Worm (Caenorhabditis elegans): ENCODE data around the gene mma-1.
A peak's percentile ranks its signal among the peaks of the same experiment; 100 is the strongest.

mma-1 gene

ce11 chrV:12607113-12607512 lies 11.0 kb upstream of the mma-1 start, which contains the start of gene erg-28:
TSS of gene erg-28 (plus strand) at chrV:12607413.
- TF ChIP-seq nhr-2 (tag; optimal IDR thresholded peaks at IDR 0.05) (no peak), nhr-76 (tag; optimal IDR thresholded peaks at IDR 0.05) (no peak), ztf-11 (tag; optimal IDR thresholded peaks at IDR 0.05) (no peak), drap-1 (GFP tag; optimal IDR thresholded peaks at IDR 0.05) (no peak)

- TF ChIP-seq ham-2 (GFP tag; optimal IDR thresholded peaks at IDR 0.05) (no peak), nhr-2 (tag; optimal IDR thresholded peaks at IDR 0.05) (no peak), cnd-1 (tag; optimal IDR thresholded peaks at IDR 0.05) (no peak), ceh-43 (GFP tag; optimal IDR thresholded peaks at IDR 0.05) (no peak)
Measured at ce11 chrV:12601835-12602234, 5.7 kb upstream of the mma-1 start.

ce11 chrV:12599510-12600242 lies 3.6 kb upstream of the mma-1 start, which contains the start of gene C14C10.5:
TSS of gene C14C10.5 (plus strand) at chrV:12600192.
- TF ChIP-seq mep-1 (tag; optimal IDR thresholded peaks at IDR 0.05): peak; percentile 1
- no peak for TF ChIP-seq nhr-2 (tag; optimal IDR thresholded peaks at IDR 0.05)
- TF ChIP-seq nhr-28 (tag; optimal IDR thresholded peaks at IDR 0.05): no peak
- no peak for TF ChIP-seq mab-5 (tag; optimal IDR thresholded peaks at IDR 0.05)
- no peak for TF ChIP-seq snpc-4 (tag; optimal IDR thresholded peaks at IDR 0.05)

ce11 chrV:12599110-12599509 lies 3.0 kb upstream of the mma-1 start, which contains the start of the genes C14C10.10 and ril-2:
TSS of gene C14C10.10 (minus strand) at chrV:12599128.
TSS of gene ril-2 (minus strand) at chrV:12599157.
- TF ChIP-seq hlh-1 (tag; optimal IDR thresholded peaks at IDR 0.05): no peak
- no peak for TF ChIP-seq mls-2 (tag; optimal IDR thresholded peaks at IDR 0.05)
- TF ChIP-seq ham-2 (GFP tag; optimal IDR thresholded peaks at IDR 0.05): no peak
- no peak for TF ChIP-seq ztf-11 (tag; optimal IDR thresholded peaks at IDR 0.05)
- no peak for TF ChIP-seq unc-39 (tag; optimal IDR thresholded peaks at IDR 0.05)
- TF ChIP-seq elt-1 (tag; optimal IDR thresholded peaks at IDR 0.05; ENCODE audit: borderline replicate concordance, insufficient read depth): no peak
- no peak for TF ChIP-seq ceh-39 (tag; optimal IDR thresholded peaks at IDR 0.05)
- TF ChIP-seq nhr-237 (tag; optimal IDR thresholded peaks at IDR 0.05): no peak
- no peak for TF ChIP-seq ceh-43 (GFP tag; optimal IDR thresholded peaks at IDR 0.05)
- TF ChIP-seq nhr-12 (tag; optimal IDR thresholded peaks at IDR 0.05): no peak
- TF ChIP-seq drap-1 (GFP tag; optimal IDR thresholded peaks at IDR 0.05): no peak
- no peak for TF ChIP-seq zip-8 (tag; optimal IDR thresholded peaks at IDR 0.05)
- no peak for TF ChIP-seq sem-2 (GFP tag; optimal IDR thresholded peaks at IDR 0.05)
- no peak for TF ChIP-seq snpc-4 (tag; optimal IDR thresholded peaks at IDR 0.05)
- no peak for TF ChIP-seq mab-5 (tag; optimal IDR thresholded peaks at IDR 0.05)

ce11 chrV:12596795-12597194 lies 699 bp upstream of the mma-1 start:
- no peak for TF ChIP-seq unc-62 (GFP tag; optimal IDR thresholded peaks at IDR 0.05)
- TF ChIP-seq ham-2 (GFP tag; optimal IDR thresholded peaks at IDR 0.05): peak; percentile 63
- peak; percentile 42 for TF ChIP-seq unc-120 (tag; optimal IDR thresholded peaks at IDR 0.05; ENCODE audit: poor library complexity, severe bottlenecking)
- peak; percentile 85 for TF ChIP-seq sptf-1 (tag; optimal IDR thresholded peaks at IDR 0.05)
- peak; percentile 25 for TF ChIP-seq lin-13 (tag; optimal IDR thresholded peaks at IDR 0.05)
- TF ChIP-seq hlh-1 (tag; optimal IDR thresholded peaks at IDR 0.05): peak; percentile 53
- peak; percentile 42 for TF ChIP-seq lsy-2 (tag; optimal IDR thresholded peaks at IDR 0.05)
- peak; percentile 82 for TF ChIP-seq ceh-83 (GFP tag; optimal IDR thresholded peaks at IDR 0.05)
- no peak for TF ChIP-seq blmp-1 (tag; optimal IDR thresholded peaks at IDR 0.05)
- TF ChIP-seq M03D4.4 (tag; optimal IDR thresholded peaks at IDR 0.05): peak; percentile 84
- peak; percentile 83 for TF ChIP-seq drap-1 (GFP tag; optimal IDR thresholded peaks at IDR 0.05)
- no peak for TF ChIP-seq ceh-39 (tag; optimal IDR thresholded peaks at IDR 0.05)
- peak; percentile 63 for TF ChIP-seq pha-4 (tag; optimal IDR thresholded peaks at IDR 0.05)
- no peak for TF ChIP-seq ztf-11 (tag; optimal IDR thresholded peaks at IDR 0.05)
- TF ChIP-seq mls-2 (tag; optimal IDR thresholded peaks at IDR 0.05): peak; percentile 87
- TF ChIP-seq mep-1 (tag; optimal IDR thresholded peaks at IDR 0.05): no peak
- peak; percentile 67 for TF ChIP-seq sem-2 (GFP tag; optimal IDR thresholded peaks at IDR 0.05)
- peak; percentile 69 for TF ChIP-seq tbx-8 (GFP tag; optimal IDR thresholded peaks at IDR 0.05)
- TF ChIP-seq lin-32 (GFP tag; optimal IDR thresholded peaks at IDR 0.05): peak; percentile 48
- no peak for TF ChIP-seq zip-8 (tag; optimal IDR thresholded peaks at IDR 0.05)
- peak; percentile 78 for TF ChIP-seq cnd-1 (tag; optimal IDR thresholded peaks at IDR 0.05)
- TF ChIP-seq nhr-237 (tag; optimal IDR thresholded peaks at IDR 0.05): no peak
- TF ChIP-seq snpc-4 (tag; optimal IDR thresholded peaks at IDR 0.05): no peak
- TF ChIP-seq flh-1 (GFP tag; optimal IDR thresholded peaks at IDR 0.05): no peak
- TF ChIP-seq mab-5 (tag; optimal IDR thresholded peaks at IDR 0.05): no peak
- no peak for TF ChIP-seq unc-39 (tag; optimal IDR thresholded peaks at IDR 0.05)
- no peak for TF ChIP-seq elt-3 (tag; optimal IDR thresholded peaks at IDR 0.05)
- no peak for TF ChIP-seq ces-1 (GFP tag; optimal IDR thresholded peaks at IDR 0.05)
- TF ChIP-seq bed-3 (GFP tag; optimal IDR thresholded peaks at IDR 0.05): peak; percentile 64
- no peak for TF ChIP-seq nhr-2 (tag; optimal IDR thresholded peaks at IDR 0.05)
- TF ChIP-seq ceh-43 (GFP tag; optimal IDR thresholded peaks at IDR 0.05): peak; percentile 59
- TF ChIP-seq elt-1 (tag; optimal IDR thresholded peaks at IDR 0.05; ENCODE audit: borderline replicate concordance, insufficient read depth): no peak
- TF ChIP-seq nhr-76 (tag; optimal IDR thresholded peaks at IDR 0.05): no peak
- no peak for TF ChIP-seq nhr-28 (tag; optimal IDR thresholded peaks at IDR 0.05)
- TF ChIP-seq nhr-12 (tag; optimal IDR thresholded peaks at IDR 0.05): no peak
